Fruit fly (Drosophila melanogaster) whole organism, adult: Measurements from ENCODE around the gene Gclm.

Experiments used
- CG11617 ChIP-seq: fragments of 200-800 bp; sonication (Bioruptor generic); optimal IDR thresholded peaks from 2 replicates; lab custom pipeline; 2017; ENCODE audit warnings: mild to moderate bottlenecking, missing biosample characterization, missing genetic modification reagents, missing genetic modification characterization
- CG14711 ChIP-seq: fragments of 200-800 bp; sonication (Bioruptor generic); optimal IDR thresholded peaks from 2 replicates; lab custom pipeline; 2018; ENCODE audit warnings: missing biosample characterization, mild to moderate bottlenecking, missing genetic modification characterization, moderate library complexity
- CG5204 ChIP-seq: fragments of 200-800 bp; sonication (Bioruptor generic); optimal IDR thresholded peaks from 2 replicates; lab custom pipeline; 2016; ENCODE audit warnings: missing biosample characterization, missing genetic modification characterization
- CG7045 ChIP-seq: fragments of 200-800 bp; sonication (Bioruptor generic); optimal IDR thresholded peaks from 2 replicates; lab custom pipeline; 2017; ENCODE audit warnings: missing biosample characterization, mild to moderate bottlenecking, missing genetic modification characterization
- CG7101 ChIP-seq: fragments of 200-800 bp; sonication (Bioruptor generic); optimal IDR thresholded peaks from 2 replicates; lab custom pipeline; 2018; ENCODE audit warnings: missing biosample characterization, mild to moderate bottlenecking, missing genetic modification characterization, moderate library complexity
- Mnt ChIP-seq: fragments of 200-800 bp; sonication (Bioruptor generic); optimal IDR thresholded peaks from 2 replicates; lab custom pipeline; 2016; ENCODE audit warnings: missing biosample characterization, mild to moderate bottlenecking, missing genetic modification characterization
- bab1 ChIP-seq: fragments of 200-800 bp; sonication (Bioruptor generic); optimal IDR thresholded peaks from 3 replicates; lab custom pipeline; 2019; ENCODE audit warnings: missing biosample characterization, mild to moderate bottlenecking, missing genetic modification characterization, moderate library complexity
- cic ChIP-seq: fragments of 200-800 bp; sonication (Bioruptor generic); optimal IDR thresholded peaks from 2 replicates; lab custom pipeline; 2017; ENCODE audit warnings: missing biosample characterization, mild to moderate bottlenecking, missing genetic modification characterization, moderate library complexity
- kay ChIP-seq: fragments of 200-800 bp; sonication (Bioruptor generic); peaks from one replicate; lab custom pipeline; 2016; ENCODE audit warnings: missing biosample characterization, missing genetic modification characterization, borderline replicate concordance
- tj ChIP-seq: fragments of 200-800 bp; sonication (Bioruptor generic); optimal IDR thresholded peaks from 3 replicates; lab custom pipeline; 2017; ENCODE audit warnings: missing biosample characterization, mild to moderate bottlenecking, missing genetic modification characterization, moderate library complexity
- toe ChIP-seq: fragments of 200-800 bp; sonication (Bioruptor generic); optimal IDR thresholded peaks from 2 replicates; lab custom pipeline; 2016; ENCODE audit warnings: missing biosample characterization, missing genetic modification characterization

- TF ChIP-seq CG14711 (tag; lab: Kevin White, UChicago) (no peak), kay (GFP tag; lab: Kevin White, UChicago) (no peak), Mnt (GFP tag; lab: Kevin White, UChicago) (peak; percentile 62), cic (GFP tag; lab: Kevin White, UChicago) (no peak), toe (no peak), CG7045 (GFP tag; lab: Kevin White, UChicago) (no peak), tj (GFP tag; lab: Kevin White, UChicago) (no peak), CG5204 (no peak), CG11617 (GFP tag; lab: Kevin White, UChicago) (no peak), bab1 (GFP tag; lab: Kevin White, UChicago) (no peak), CG7101 (tag; lab: Kevin White, UChicago) (no peak)
Measured at dm6 chr3R:22726031-22726770, 39.9 kb upstream of the Gclm start, which contains the start of gene RNF220.
